Worm (Caenorhabditis elegans): ENCODE data around the gene eif-3.F.

eif-3.F gene

ce11 chrII:9314733-9315132, 16.7 kb upstream of the eif-3.F start:
- TF ChIP-seq cog-1 (tag; optimal IDR thresholded peaks at IDR 0.05) = no peak
- TF ChIP-seq klf-2 (GFP tag; conservative IDR thresholded peaks at IDR 0.05) = no peak
- TF ChIP-seq T22C8.4 (GFP tag; IDR thresholded peaks at IDR 0.05) = no peak
- TF ChIP-seq ztf-29 (GFP tag; IDR thresholded peaks at IDR 0.05) = no peak
- TF ChIP-seq ztf-23 (GFP tag; IDR thresholded peaks at IDR 0.05) = no peak

- TF ChIP-seq flt-1 (GFP tag; IDR thresholded peaks at IDR 0.05) (no peak), tab-1 (GFP tag; IDR thresholded peaks at IDR 0.05) (no peak), ztf-29 (GFP tag; IDR thresholded peaks at IDR 0.05) (no peak), cog-1 (tag; optimal IDR thresholded peaks at IDR 0.05) (no peak), med-1 (GFP tag; optimal IDR thresholded peaks at IDR 0.05; ENCODE audit: insufficient read depth) (no peak)
Observed at ce11 chrII:9315692-9316091, 15.8 kb upstream of the eif-3.F start.

ce11 chrII:9316801-9317200, 14.6 kb upstream of the eif-3.F start:
- no peak for TF ChIP-seq ztf-23 (GFP tag; IDR thresholded peaks at IDR 0.05)
- TF ChIP-seq klf-2 (GFP tag; conservative IDR thresholded peaks at IDR 0.05) = no peak
- TF ChIP-seq ref-1 (GFP tag; conservative IDR thresholded peaks at IDR 0.05) = no peak
- no peak for TF ChIP-seq ztf-29 (GFP tag; IDR thresholded peaks at IDR 0.05)
- no peak for TF ChIP-seq T22C8.4 (GFP tag; IDR thresholded peaks at IDR 0.05)
- TF ChIP-seq cog-1 (tag; optimal IDR thresholded peaks at IDR 0.05) = no peak
- TF ChIP-seq tab-1 (GFP tag; IDR thresholded peaks at IDR 0.05) = no peak
- TF ChIP-seq med-1 (GFP tag; optimal IDR thresholded peaks at IDR 0.05; ENCODE audit: insufficient read depth) = no peak
- TF ChIP-seq flt-1 (GFP tag; IDR thresholded peaks at IDR 0.05) = no peak

ce11 chrII:9319058-9319915, 12.2 kb upstream of the eif-3.F start, which contains the start of the genes csa-1 and wdfy-2:
csa-1 (minus strand) TSS chrII:9319726.
wdfy-2 (plus strand) TSS chrII:9319865.
- TF ChIP-seq flt-1 (GFP tag; IDR thresholded peaks at IDR 0.05) = no peak
- no peak for TF ChIP-seq tab-1 (GFP tag; IDR thresholded peaks at IDR 0.05)
- TF ChIP-seq med-1 (GFP tag; optimal IDR thresholded peaks at IDR 0.05; ENCODE audit: insufficient read depth) = no peak
- no peak for TF ChIP-seq ref-1 (GFP tag; conservative IDR thresholded peaks at IDR 0.05)
- TF ChIP-seq cog-1 (tag; optimal IDR thresholded peaks at IDR 0.05) = no peak
- no peak for TF ChIP-seq ztf-23 (GFP tag; IDR thresholded peaks at IDR 0.05)
- TF ChIP-seq klf-2 (GFP tag; conservative IDR thresholded peaks at IDR 0.05) = no peak
- TF ChIP-seq T22C8.4 (GFP tag; IDR thresholded peaks at IDR 0.05) = no peak
- no peak for TF ChIP-seq ztf-29 (GFP tag; IDR thresholded peaks at IDR 0.05)

ce11 chrII:9322870-9323349, 8.5 kb upstream of the eif-3.F start, which contains the start of gene rab-39:
rab-39 (minus strand) TSS chrII:9322920.
- TF ChIP-seq flt-1 (GFP tag; IDR thresholded peaks at IDR 0.05) = no peak
- TF ChIP-seq ztf-23 (GFP tag; IDR thresholded peaks at IDR 0.05) = no peak
- TF ChIP-seq ztf-29 (GFP tag; IDR thresholded peaks at IDR 0.05) = no peak
- TF ChIP-seq T22C8.4 (GFP tag; IDR thresholded peaks at IDR 0.05) = no peak
- no peak for TF ChIP-seq med-1 (GFP tag; optimal IDR thresholded peaks at IDR 0.05; ENCODE audit: insufficient read depth)
- no peak for TF ChIP-seq cog-1 (tag; optimal IDR thresholded peaks at IDR 0.05)
- TF ChIP-seq tab-1 (GFP tag; IDR thresholded peaks at IDR 0.05) = no peak
- no peak for TF ChIP-seq klf-2 (GFP tag; conservative IDR thresholded peaks at IDR 0.05)
- no peak for TF ChIP-seq ref-1 (GFP tag; conservative IDR thresholded peaks at IDR 0.05)

- no peak for TF ChIP-seq T22C8.4 (GFP tag; IDR thresholded peaks at IDR 0.05)
- no peak for TF ChIP-seq cog-1 (tag; optimal IDR thresholded peaks at IDR 0.05)
- no peak for TF ChIP-seq med-1 (GFP tag; optimal IDR thresholded peaks at IDR 0.05; ENCODE audit: insufficient read depth)
- TF ChIP-seq tab-1 (GFP tag; IDR thresholded peaks at IDR 0.05) = no peak
- TF ChIP-seq ztf-29 (GFP tag; IDR thresholded peaks at IDR 0.05) = no peak
- TF ChIP-seq flt-1 (GFP tag; IDR thresholded peaks at IDR 0.05) = no peak
- TF ChIP-seq klf-2 (GFP tag; conservative IDR thresholded peaks at IDR 0.05) = no peak
- TF ChIP-seq ref-1 (GFP tag; conservative IDR thresholded peaks at IDR 0.05) = no peak
- no peak for TF ChIP-seq ztf-23 (GFP tag; IDR thresholded peaks at IDR 0.05)
Observed at ce11 chrII:9323660-9324059, 7.8 kb upstream of the eif-3.F start, which contains the start of gene egli-1. egli-1 (plus strand) TSS chrII:9323960.

- no peak for TF ChIP-seq tab-1 (GFP tag; IDR thresholded peaks at IDR 0.05)
- peak; percentile 65 for TF ChIP-seq ztf-23 (GFP tag; IDR thresholded peaks at IDR 0.05)
Observed at ce11 chrII:9324824-9325351, 6.6 kb upstream of the eif-3.F start, which contains the start of gene eat-3. eat-3 (plus strand) TSS chrII:9324874.

- TF ChIP-seq klf-2 (GFP tag; conservative IDR thresholded peaks at IDR 0.05) = no peak
- no peak for TF ChIP-seq ztf-23 (GFP tag; IDR thresholded peaks at IDR 0.05)
- TF ChIP-seq cog-1 (tag; optimal IDR thresholded peaks at IDR 0.05) = no peak
- no peak for TF ChIP-seq T22C8.4 (GFP tag; IDR thresholded peaks at IDR 0.05)
- no peak for TF ChIP-seq tab-1 (GFP tag; IDR thresholded peaks at IDR 0.05)
- no peak for TF ChIP-seq ref-1 (GFP tag; conservative IDR thresholded peaks at IDR 0.05)
- TF ChIP-seq med-1 (GFP tag; optimal IDR thresholded peaks at IDR 0.05; ENCODE audit: insufficient read depth) = no peak
- no peak for TF ChIP-seq ztf-29 (GFP tag; IDR thresholded peaks at IDR 0.05)
- no peak for TF ChIP-seq flt-1 (GFP tag; IDR thresholded peaks at IDR 0.05)
Observed at ce11 chrII:9325555-9325954, 5.9 kb upstream of the eif-3.F start.

- no peak for TF ChIP-seq ztf-29 (GFP tag; IDR thresholded peaks at IDR 0.05)
- no peak for TF ChIP-seq cog-1 (tag; optimal IDR thresholded peaks at IDR 0.05)
- no peak for TF ChIP-seq ref-1 (GFP tag; conservative IDR thresholded peaks at IDR 0.05)
- no peak for TF ChIP-seq flt-1 (GFP tag; IDR thresholded peaks at IDR 0.05)
- no peak for TF ChIP-seq med-1 (GFP tag; optimal IDR thresholded peaks at IDR 0.05; ENCODE audit: insufficient read depth)
- no peak for TF ChIP-seq ztf-23 (GFP tag; IDR thresholded peaks at IDR 0.05)
- TF ChIP-seq tab-1 (GFP tag; IDR thresholded peaks at IDR 0.05) = no peak
- no peak for TF ChIP-seq T22C8.4 (GFP tag; IDR thresholded peaks at IDR 0.05)
- no peak for TF ChIP-seq klf-2 (GFP tag; conservative IDR thresholded peaks at IDR 0.05)
Observed at ce11 chrII:9329474-9329873, 2.0 kb upstream of the eif-3.F start, which contains the start of gene wbp-2. wbp-2 (plus strand) TSS chrII:9329774.

Data from whole organism, midembryonic.